Worm (Caenorhabditis elegans): Measurements from ENCODE around the gene F22E5.12.
"Not testable (repeated sequence)": the region's sequence is repeated elsewhere in the genome, so short reads cannot be mapped to it uniquely, and the experiment has no call there.

The F22E5.12 gene

DNA sequence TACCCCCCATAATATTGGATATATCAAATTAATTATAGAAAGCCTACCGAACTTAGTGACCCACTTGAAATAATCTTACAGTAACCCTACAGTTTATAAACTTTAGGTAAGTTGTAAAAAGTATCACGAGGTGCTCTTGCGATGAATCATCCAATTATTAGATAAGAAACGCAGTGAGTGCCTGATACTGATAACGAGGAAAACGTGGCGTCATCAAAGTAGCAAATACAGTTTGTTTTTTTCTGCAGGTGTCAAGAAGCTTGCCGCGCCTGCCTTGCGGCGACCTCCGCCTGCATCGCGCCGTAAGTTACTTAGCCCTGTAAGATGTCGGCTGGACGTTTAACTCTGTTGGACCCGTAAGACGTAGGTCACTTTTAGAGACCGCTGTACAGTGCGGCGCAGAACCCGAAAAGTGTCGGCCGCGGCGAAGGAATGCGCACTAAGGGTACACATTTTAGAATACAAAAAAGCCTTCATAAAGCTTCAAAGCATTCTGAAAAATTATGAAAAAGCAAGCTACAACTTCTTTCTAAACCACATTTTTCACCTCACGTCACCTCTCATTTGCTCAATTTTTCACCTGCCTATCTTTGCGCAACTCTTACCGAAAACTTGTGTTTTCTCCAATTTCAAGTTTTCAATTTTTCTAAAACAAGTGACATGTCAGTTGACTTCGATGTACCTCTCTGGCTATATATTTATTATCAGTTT is 36.3 kb downstream of the F22E5.12 start, which contains the start of gene sri-38:
sri-38 (plus strand) TSS at position 661 of the 711 bp plus-strand sequence.
- TF ChIP-seq vab-15 (tag; optimal IDR thresholded peaks at IDR 0.05) (no peak), jun-1 (tag; optimal IDR thresholded peaks at IDR 0.05) (peak; percentile 53), elt-2 (tag; optimal IDR thresholded peaks at IDR 0.05) (peak; percentile 98), F16B12.6 (tag; optimal IDR thresholded peaks at IDR 0.05) (no peak), swsn-7 (tag; optimal IDR thresholded peaks at IDR 0.05) (no peak)

DNA sequence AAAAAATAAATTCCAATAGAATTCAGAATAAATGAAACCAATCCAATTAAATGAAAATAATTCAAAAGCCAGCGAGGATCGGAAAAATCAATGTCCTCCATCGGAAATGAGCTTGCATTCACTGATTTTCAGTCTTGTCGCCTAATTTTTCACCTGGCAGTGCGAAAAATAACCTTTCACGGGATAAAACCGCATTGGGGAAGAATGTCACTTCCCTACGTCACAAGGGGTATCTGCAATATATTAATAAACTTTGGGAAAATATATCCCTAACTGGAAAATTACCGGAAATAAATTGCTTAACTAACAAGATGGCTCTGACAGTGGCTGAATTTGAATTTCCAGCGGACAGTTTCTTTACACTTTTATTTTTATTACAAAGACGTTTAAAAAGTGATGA is 41.3 kb downstream of the F22E5.12 start, which contains the start of gene sri-77:
sri-77 (minus strand) TSS at position 101 of the 400 bp plus-strand sequence.
- TF ChIP-seq lin-13 (GFP tag; optimal IDR thresholded peaks at IDR 0.05) (no peak), elt-3 (tag; optimal IDR thresholded peaks at IDR 0.05) (no peak), efl-1 (optimal IDR thresholded peaks at IDR 0.05) (no peak), efl-1 (GFP tag; optimal IDR thresholded peaks at IDR 0.05 in 1 of 2) (peak in 1 of 2 experiments; percentile 8)

DNA sequence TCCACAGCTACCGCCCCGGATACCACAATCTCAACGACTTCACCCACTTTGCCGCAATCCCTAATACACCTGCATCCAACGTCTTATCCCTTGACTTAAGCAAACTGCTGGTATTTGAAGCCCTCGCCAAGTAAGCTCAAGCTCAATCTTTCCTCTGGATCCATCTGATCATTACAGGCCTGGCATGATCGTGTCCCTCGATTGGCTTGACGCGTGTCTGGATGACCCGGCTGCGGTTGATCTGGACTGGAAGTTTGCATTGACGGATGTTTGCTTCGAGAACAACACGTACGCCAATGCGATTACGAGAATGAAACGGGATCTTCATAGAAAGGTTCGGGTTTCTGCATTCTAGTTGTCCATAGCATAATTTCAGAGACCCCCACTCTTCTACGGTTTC is 45.7 kb downstream of the F22E5.12 start:
- TF ChIP-seq lin-15B (tag; optimal IDR thresholded peaks at IDR 0.05) (no peak), hlh-17 (GFP tag; optimal IDR thresholded peaks at IDR 0.05; ENCODE audit: borderline replicate concordance) (no peak), C04F5.9 (tag; optimal IDR thresholded peaks at IDR 0.05) (no peak), nhr-76 (tag; optimal IDR thresholded peaks at IDR 0.05) (no peak), egl-13 (tag; optimal IDR thresholded peaks at IDR 0.05) (no peak), F16B12.6 (tag; optimal IDR thresholded peaks at IDR 0.05) (no peak), nhr-11 (tag; optimal IDR thresholded peaks at IDR 0.05) (no peak), pqm-1 (tag; optimal IDR thresholded peaks at IDR 0.05) (no peak), ztf-11 (tag; optimal IDR thresholded peaks at IDR 0.05) (no peak), ztf-4 (tag; optimal IDR thresholded peaks at IDR 0.05) (no peak), ets-5 (GFP tag; IDR thresholded peaks at IDR 0.05) (no peak), blmp-1 (tag; optimal IDR thresholded peaks at IDR 0.05) (no peak), dpl-1 (GFP tag; optimal IDR thresholded peaks at IDR 0.05) (no peak), ceh-63 (GFP tag; optimal IDR thresholded peaks at IDR 0.05) (no peak), nhr-20 (tag; optimal IDR thresholded peaks at IDR 0.05) (no peak), ceh-88 (GFP tag; IDR thresholded peaks at IDR 0.05) (no peak), swsn-7 (tag; optimal IDR thresholded peaks at IDR 0.05) (no peak), nhr-85 (tag) (no peak), zip-4 (GFP tag; optimal IDR thresholded peaks at IDR 0.05) (no peak)

DNA sequence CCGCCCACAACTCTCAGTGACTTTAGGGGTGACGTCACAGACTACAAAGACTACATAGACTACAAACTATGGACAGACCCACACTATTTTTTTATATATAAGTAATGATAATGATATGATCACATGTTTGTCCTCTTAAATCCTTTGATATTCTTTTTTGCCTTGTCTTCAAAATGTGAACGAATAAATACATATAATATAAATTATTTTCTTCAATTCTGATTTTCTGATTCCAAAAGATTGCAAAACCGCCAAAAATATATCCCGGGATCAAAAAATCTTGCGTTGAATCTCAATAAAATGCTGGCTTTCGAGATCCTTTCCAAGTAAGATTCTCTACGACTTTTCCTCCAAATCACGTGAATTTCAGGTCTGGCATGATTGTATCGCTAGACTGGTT is 46.5 kb downstream of the F22E5.12 start, which contains the start of gene F33H12.1:
F33H12.1 (plus strand) TSS at position 301 of the 400 bp plus-strand sequence.
- TF ChIP-seq nhr-77 (tag; optimal IDR thresholded peaks at IDR 0.05); unc-62 (GFP tag; optimal IDR thresholded peaks at IDR 0.05); vab-15 (tag; optimal IDR thresholded peaks at IDR 0.05): not testable (repeated sequence)
